Fruit fly (Drosophila melanogaster) whole organism, embryonic: ENCODE data around the gene dysc.

ENCODE experiments used
- Bgb ChIP-seq: fragments of 200-800 bp; sonication (Bioruptor generic); IDR thresholded peaks from 2 replicates; pipeline ENCODE4 v1.3.6; 2022; ENCODE audit warnings: missing biosample characterization, missing genetic modification characterization; ENCODE audit not compliant: partially characterized antibody
- CG11504 ChIP-seq: fragments of 200-800 bp; sonication (Bioruptor generic); optimal IDR thresholded peaks from 3 replicates; lab custom pipeline; 2019; ENCODE audit warnings: missing biosample characterization, mild to moderate bottlenecking, missing genetic modification characterization, moderate library complexity
- CG13287 ChIP-seq: fragments of 200-800 bp; sonication (Bioruptor generic); IDR thresholded peaks from 2 replicates; pipeline ENCODE4 v1.3.6; 2022; ENCODE audit warnings: missing biosample characterization, missing genetic modification characterization; ENCODE audit not compliant: partially characterized antibody
- CG14667 ChIP-seq: fragments of 200-800 bp; sonication (Bioruptor generic); IDR thresholded peaks from 2 replicates; pipeline ENCODE4 v1.3.6; 2022; ENCODE audit warnings: missing biosample characterization, missing genetic modification characterization
- CG14860 ChIP-seq: fragments of 200-800 bp; sonication (Bioruptor generic); IDR thresholded peaks from 3 replicates; pipeline ENCODE4 v1.3.6; 2022; ENCODE audit warnings: missing biosample characterization, missing genetic modification characterization; ENCODE audit not compliant: partially characterized antibody
- CG1603 ChIP-seq: fragments of 200-800 bp; sonication (Bioruptor generic); optimal IDR thresholded peaks from 2 replicates; lab custom pipeline; 2019; ENCODE audit warnings: missing biosample characterization, mild to moderate bottlenecking, missing genetic modification characterization, moderate library complexity
- CG16813 ChIP-seq: fragments of 200-800 bp; sonication (Bioruptor generic); IDR thresholded peaks from 3 replicates; pipeline ENCODE4 v1.3.6; 2022; ENCODE audit warnings: missing biosample characterization, missing genetic modification characterization; ENCODE audit not compliant: partially characterized antibody
- CG18011 ChIP-seq: fragments of 200-800 bp; sonication (Bioruptor generic); optimal IDR thresholded peaks from 2 replicates; lab custom pipeline; 2017; ENCODE audit warnings: missing biosample characterization, missing genetic modification characterization, mild to moderate bottlenecking, moderate library complexity, missing genotype
- CG2129 ChIP-seq: fragments of 200-800 bp; sonication (Bioruptor generic); IDR thresholded peaks from 2 replicates; pipeline ENCODE4 v1.3.6; 2022; ENCODE audit warnings: missing biosample characterization, missing genetic modification characterization; ENCODE audit not compliant: partially characterized antibody
- CG2199 ChIP-seq: fragments of 200-800 bp; sonication (Bioruptor generic); IDR thresholded peaks from 3 replicates; pipeline ENCODE4 v1.3.6; 2022; ENCODE audit warnings: missing biosample characterization, missing genetic modification characterization
- CG33557 ChIP-seq: fragments of 200-800 bp; sonication (Bioruptor generic); optimal IDR thresholded peaks from 2 replicates; lab custom pipeline; 2019; ENCODE audit warnings: missing biosample characterization, mild to moderate bottlenecking, missing genetic modification characterization, moderate library complexity
- CG7839 ChIP-seq: fragments of 200-800 bp; sonication (Bioruptor generic); optimal IDR thresholded peaks from 3 replicates; lab custom pipeline; 2018; ENCODE audit warnings: missing biosample characterization, mild to moderate bottlenecking, missing genetic modification characterization, moderate library complexity
- CG8944 ChIP-seq: fragments of 200-800 bp; sonication (Bioruptor generic); optimal IDR thresholded peaks from 3 replicates; lab custom pipeline; 2016; ENCODE audit warnings: missing biosample characterization, missing genetic modification characterization
- CTCF ChIP-seq: fragments of 200-800 bp; sonication (Bioruptor generic); optimal IDR thresholded peaks from 2 replicates; lab custom pipeline; 2017; ENCODE audit warnings: missing biosample characterization, mild to moderate bottlenecking, missing genetic modification characterization, moderate library complexity
- Deaf1 ChIP-seq: fragments of 200-800 bp; optimal IDR thresholded peaks from 3 replicates; lab custom pipeline; 2019; ENCODE audit warnings: missing biosample characterization, mild to moderate bottlenecking, missing genetic modification characterization, moderate library complexity
- Dfd ChIP-seq, 2 experiments: fragments of >200 bp; optimal IDR thresholded peaks; 2 replicates each; lab custom pipeline; 2017; ENCODE audit warnings: missing biosample characterization in 2 of 2, missing genetic modification characterization in 2 of 2
- Dref ChIP-seq: fragments of 200-800 bp; sonication (Bioruptor generic); IDR thresholded peaks from 2 replicates; pipeline ENCODE4 v1.3.6; 2022; ENCODE audit warnings: missing biosample characterization, missing genetic modification characterization
- E2f2 ChIP-seq: fragments of 200-800 bp; sonication (Bioruptor generic); IDR thresholded peaks from 2 replicates; pipeline ENCODE4 v1.3.6; 2022; ENCODE audit warnings: missing biosample characterization, missing genetic modification characterization
- Fer3 ChIP-seq: fragments of 200-800 bp; sonication (Bioruptor generic); optimal IDR thresholded peaks from 2 replicates; lab custom pipeline; 2018; ENCODE audit warnings: missing biosample characterization, mild to moderate bottlenecking, missing genetic modification characterization, moderate library complexity
- HLH4C ChIP-seq: fragments of 200-800 bp; sonication (Bioruptor generic); IDR thresholded peaks from 3 replicates; pipeline ENCODE4 v1.3.6; 2022; ENCODE audit warnings: missing biosample characterization, missing genetic modification characterization; ENCODE audit not compliant: partially characterized antibody
- HmgD ChIP-seq: fragments of 200-800 bp; sonication (Bioruptor generic); optimal IDR thresholded peaks from 3 replicates; lab custom pipeline; 2016; ENCODE audit warnings: missing biosample characterization, missing genetic modification characterization
- Hmx ChIP-seq: fragments of 200-800 bp; sonication (Bioruptor generic); optimal IDR thresholded peaks from 2 replicates; lab custom pipeline; 2016; ENCODE audit warnings: missing biosample characterization, missing genetic modification characterization
- Myb ChIP-seq: fragments of 200-800 bp; sonication (Bioruptor generic); optimal IDR thresholded peaks from 2 replicates; lab custom pipeline; 2016; ENCODE audit warnings: missing biosample characterization, missing genetic modification characterization
- Neu2 ChIP-seq: fragments of 200-800 bp; sonication (Bioruptor generic); optimal IDR thresholded peaks from 3 replicates; lab custom pipeline; 2016; ENCODE audit warnings: missing biosample characterization, missing genetic modification characterization, borderline replicate concordance
- Opbp ChIP-seq: fragments of 200-800 bp; sonication (Bioruptor generic); IDR thresholded peaks from 3 replicates; pipeline ENCODE4 v1.3.6; 2022; ENCODE audit warnings: missing biosample characterization, missing genetic modification characterization; ENCODE audit not compliant: partially characterized antibody
- Scr ChIP-seq: fragments of 200-800 bp; sonication (Bioruptor generic); IDR thresholded peaks from 2 replicates; pipeline ENCODE4 v1.3.6; 2022; ENCODE audit warnings: missing biosample characterization, missing genetic modification characterization; ENCODE audit not compliant: partially characterized antibody
- Vsx1 ChIP-seq: fragments of 200-800 bp; sonication (Bioruptor generic); optimal IDR thresholded peaks from 2 replicates; lab custom pipeline; 2017; ENCODE audit warnings: missing biosample characterization, mild to moderate bottlenecking, missing genetic modification characterization, missing genetic modification reagents
- YL-1 ChIP-seq: fragments of 200-800 bp; sonication (Bioruptor generic); optimal IDR thresholded peaks from 3 replicates; lab custom pipeline; 2017; ENCODE audit warnings: missing biosample characterization, mild to moderate bottlenecking, missing genetic modification characterization
- amos ChIP-seq: fragments of 200-800 bp; sonication (Bioruptor generic); IDR thresholded peaks from 2 replicates; pipeline ENCODE4 v1.3.6; 2022; ENCODE audit warnings: missing biosample characterization, missing genetic modification characterization; ENCODE audit not compliant: partially characterized antibody
- aop ChIP-seq: fragments of 200-800 bp; sonication (Bioruptor generic); IDR thresholded peaks from 2 replicates; pipeline ENCODE4 v1.3.6; 2022; ENCODE audit warnings: missing biosample characterization, missing genetic modification characterization
- cas ChIP-seq: fragments of 200-800 bp; sonication (Bioruptor generic); IDR thresholded peaks from 2 replicates; pipeline ENCODE4 v1.3.6; 2022; ENCODE audit warnings: missing biosample characterization, missing genetic modification characterization
- danr ChIP-seq: fragments of 200-800 bp; sonication (Bioruptor generic); IDR thresholded peaks from 2 replicates; pipeline ENCODE4 v1.3.6; 2022; ENCODE audit warnings: missing biosample characterization, missing genetic modification characterization
- esg ChIP-seq: fragments of 200-800 bp; sonication (Bioruptor generic); conservative IDR thresholded peaks from 2 replicates; pipeline ENCODE4 v1.3.6; 2022; ENCODE audit warnings: missing biosample characterization, missing genetic modification characterization
- inv ChIP-seq: fragments of 200-800 bp; sonication (Bioruptor generic); IDR thresholded peaks from 2 replicates; pipeline ENCODE4 v1.3.6; 2022; ENCODE audit warnings: missing biosample characterization, missing genetic modification characterization; ENCODE audit not compliant: partially characterized antibody
- lmd ChIP-seq: fragments of 200-800 bp; sonication (Bioruptor generic); IDR thresholded peaks from 2 replicates; pipeline ENCODE4 v1.3.6; 2022; ENCODE audit warnings: missing biosample characterization, missing genetic modification characterization
- mld ChIP-seq: fragments of 200-800 bp; sonication (Bioruptor generic); IDR thresholded peaks from 3 replicates; pipeline ENCODE4 v1.3.6; 2022; ENCODE audit warnings: missing biosample characterization, missing genetic modification characterization; ENCODE audit not compliant: partially characterized antibody
- nerfin-2 ChIP-seq: fragments of 200-800 bp; sonication (Bioruptor generic); IDR thresholded peaks from 2 replicates; pipeline ENCODE4 v1.3.6; 2022; ENCODE audit warnings: missing biosample characterization, missing genetic modification characterization; ENCODE audit not compliant: partially characterized antibody
- onecut ChIP-seq: fragments of 200-800 bp; sonication (Bioruptor generic); IDR thresholded peaks from 2 replicates; pipeline ENCODE4 v1.3.6; 2022; ENCODE audit warnings: missing biosample characterization, missing genetic modification characterization
- pzg ChIP-seq: fragments of 200-800 bp; sonication (Bioruptor generic); optimal IDR thresholded peaks from 3 replicates; lab custom pipeline; 2018; ENCODE audit warnings: missing biosample characterization, mild to moderate bottlenecking, missing genetic modification characterization, moderate library complexity
- sens ChIP-seq: fragments of 200-800 bp; sonication (Bioruptor generic); peaks from one replicate; lab custom pipeline; 2016; ENCODE audit warnings: missing biosample characterization, missing genetic modification characterization
- slp2 ChIP-seq: fragments of 200-800 bp; sonication (Bioruptor generic); optimal IDR thresholded peaks from 2 replicates; lab custom pipeline; 2016; ENCODE audit warnings: missing biosample characterization, missing genetic modification characterization
- stwl ChIP-seq: fragments of 200-800 bp; sonication (Bioruptor generic); optimal IDR thresholded peaks from 3 replicates; lab custom pipeline; 2018; ENCODE audit warnings: missing biosample characterization, mild to moderate bottlenecking, missing genetic modification characterization, moderate library complexity
- unc-4 ChIP-seq: fragments of 200-800 bp; sonication (Bioruptor generic); IDR thresholded peaks from 2 replicates; pipeline ENCODE4 v1.3.6; 2022; ENCODE audit warnings: missing biosample characterization, missing genetic modification characterization; ENCODE audit not compliant: partially characterized antibody
- vnd ChIP-seq: fragments of 200-800 bp; sonication (Bioruptor generic); IDR thresholded peaks from 3 replicates; pipeline ENCODE4 v1.3.6; 2022; ENCODE audit warnings: missing biosample characterization, missing genetic modification characterization; ENCODE audit not compliant: partially characterized antibody
- zen2 ChIP-seq: fragments of 200-800 bp; sonication (Bioruptor generic); IDR thresholded peaks from 3 replicates; pipeline ENCODE4 v1.3.6; 2022; ENCODE audit warnings: missing biosample characterization, missing genetic modification characterization; ENCODE audit not compliant: partially characterized antibody

dysc gene

DNA sequence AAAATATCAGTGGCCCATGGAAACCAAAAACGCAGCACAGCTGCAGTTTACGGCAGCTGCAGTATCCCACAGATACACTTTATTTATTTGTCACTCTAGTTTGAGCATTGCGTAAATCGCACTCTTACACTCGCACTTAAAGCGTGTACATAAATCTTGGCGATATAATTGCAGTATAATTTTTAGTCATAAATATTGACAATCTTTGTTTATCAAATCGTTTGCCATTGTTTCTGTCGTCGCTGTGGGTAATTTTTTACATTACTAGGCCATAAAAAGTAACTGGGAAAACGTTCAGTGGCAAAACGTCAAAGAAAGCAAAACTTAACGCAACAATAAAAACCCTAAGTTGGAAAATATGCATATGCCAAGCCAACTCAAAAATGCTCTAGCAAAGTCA, 25.1 kb downstream of the dysc start (continued):
- TF ChIP-seq lmd (GFP tag; lab: Robert Waterston, UW) (no peak), Fer3 (no peak), esg (GFP tag; lab: Robert Waterston, UW) (peak; percentile 28; the same call in 1 of the 2 replicates), sens (GFP tag; lab: Kevin White, UChicago) (no peak), CG8944 (GFP tag; lab: Kevin White, UChicago) (no peak)
- TF ChIP-seq, all 482 proteins: peak for 10

DNA sequence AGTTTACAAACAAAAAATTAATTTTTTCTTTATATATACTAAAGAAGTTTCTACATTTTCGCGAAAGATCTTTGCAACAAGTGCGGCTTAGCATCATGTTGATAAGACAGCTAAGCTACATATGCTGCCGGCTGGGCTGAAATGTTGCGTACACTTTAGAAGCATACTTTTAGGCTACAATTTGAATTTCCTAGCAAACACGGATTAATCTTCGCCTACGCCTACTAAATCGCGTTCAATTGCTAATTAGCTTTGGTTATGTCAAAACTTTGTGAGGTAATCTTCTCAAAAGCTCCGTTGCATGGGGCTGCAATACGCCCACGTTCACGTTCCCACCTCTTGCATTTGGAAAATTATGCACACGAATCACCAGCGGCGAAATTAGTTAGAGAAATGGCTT, 26.1 kb downstream of the dysc start:
- TF ChIP-seq CTCF (GFP tag; lab: Kevin White, UChicago) (peak; percentile 7), CG11504 (tag; lab: Kevin White, UChicago) (peak; percentile 100), CG2199 (GFP tag; lab: Robert Waterston, UW) (0 out of 3 replicates have a peak, but pooled peaks have one; percentile 72), stwl (tag; lab: Kevin White, UChicago) (peak; percentile 19), Vsx1 (GFP tag; lab: Kevin White, UChicago) (peak; percentile 71), Neu2 (GFP tag; lab: Kevin White, UChicago) (no peak), aop (GFP tag; lab: Robert Waterston, UW) (no peak), onecut (no peak)

DNA sequence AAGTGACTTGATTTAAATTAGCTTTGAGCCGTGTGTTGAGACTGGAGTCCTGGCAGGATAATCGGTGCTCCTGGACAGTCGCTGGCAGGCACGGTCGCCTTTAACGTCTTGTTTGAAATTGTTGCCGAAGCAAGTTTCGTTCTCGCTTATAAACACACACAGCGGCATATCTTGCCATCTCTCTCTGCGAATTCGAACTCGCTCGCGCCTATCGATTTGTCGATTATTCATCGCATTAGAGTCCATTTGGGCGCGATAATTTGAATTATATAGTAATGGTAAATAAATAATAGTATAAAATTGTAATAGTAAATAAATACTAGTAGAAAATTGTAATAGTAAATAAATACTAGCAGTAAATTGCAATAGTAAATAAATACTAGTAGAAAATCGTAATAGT, 36.3 kb downstream of the dysc start, which contains the start of gene CG8745:
Gene CG8745, minus strand, starts transcription at position 126 of the 400 bp plus-strand sequence.
- TF ChIP-seq mld (GFP tag; lab: Robert Waterston, UW) (peak; percentile 65; the same call in 1 of the 3 replicates), CG33557 (GFP tag; lab: Kevin White, UChicago) (no peak), Dfd (GFP tag; optimal IDR thresholded peaks at IDR 0.05; lab: Kevin White, UChicago) (no peak), CG16813 (GFP tag; lab: Robert Waterston, UW) (peak; percentile 68; the same call in 1 of the 3 replicates), Scr (GFP tag; lab: Robert Waterston, UW) (peak; percentile 79), CG13287 (GFP tag; lab: Robert Waterston, UW) (peak; percentile 81), HmgD (GFP tag; lab: Kevin White, UChicago) (peak; percentile 1), danr (GFP tag; lab: Robert Waterston, UW) (no peak), slp2 (GFP tag; lab: Kevin White, UChicago) (no peak), Dref (GFP tag; lab: Robert Waterston, UW) (peak; percentile 80), Deaf1 (peak; percentile 78), cas (GFP tag; lab: Robert Waterston, UW) (no peak), CG11504 (tag; lab: Kevin White, UChicago) (peak; percentile 98), CG1603 (tag; lab: Kevin White, UChicago) (peak; percentile 8), Hmx (GFP tag; lab: Kevin White, UChicago) (no peak), zen2 (peak; percentile 57; the same call in 1 of the 3 replicates), E2f2 (peak; percentile 95), CG18011 (peak; percentile 32), Bgb (GFP tag; lab: Robert Waterston, UW) (peak; percentile 78), nerfin-2 (peak; percentile 57; the same call in 1 of the 2 replicates), inv (GFP tag; lab: Robert Waterston, UW) (peak; percentile 57), unc-4 (GFP tag; lab: Robert Waterston, UW) (peak; percentile 69), pzg (GFP tag; lab: Kevin White, UChicago) (peak; percentile 46), CG7839 (tag; lab: Kevin White, UChicago) (no peak), CG14667 (GFP tag; lab: Robert Waterston, UW) (no peak), amos (peak; percentile 77), Opbp (GFP tag; lab: Robert Waterston, UW) (peak; percentile 77; the same call in 2 of the 3 replicates), HLH4C (GFP tag; lab: Robert Waterston, UW) (peak; percentile 74), vnd (GFP tag; lab: Robert Waterston, UW) (peak; percentile 59; the same call in 1 of the 3 replicates), CG2129 (GFP tag; lab: Robert Waterston, UW) (peak; percentile 25; the same call in 1 of the 2 replicates), stwl (tag; lab: Kevin White, UChicago) (peak; percentile 84), CG14860 (GFP tag; lab: Robert Waterston, UW) (peak; percentile 56), Myb (GFP tag; lab: Kevin White, UChicago) (peak; percentile 20), YL-1 (GFP tag; lab: Kevin White, UChicago) (no peak)
